Fruit fly (Drosophila melanogaster) whole organism, embryonic: Measurements from ENCODE around the gene dgt1.
A peak's percentile ranks its signal among the peaks of the same experiment; 100 is the strongest.

ENCODE experiments used
- BEAF-32 ChIP-seq: fragments of 200-800 bp; sonication (Bioruptor generic); optimal IDR thresholded peaks from 3 replicates; lab custom pipeline; 2017; ENCODE audit warnings: missing biosample characterization, missing genetic modification characterization, mild to moderate bottlenecking, moderate library complexity, missing genetic modification reagents
- Bgb ChIP-seq: fragments of 200-800 bp; sonication (Bioruptor generic); IDR thresholded peaks from 2 replicates; pipeline ENCODE4 v1.3.6; 2022; ENCODE audit warnings: missing biosample characterization, missing genetic modification characterization; ENCODE audit not compliant: partially characterized antibody
- BtbVII ChIP-seq: fragments of 200-800 bp; sonication (Bioruptor generic); optimal IDR thresholded peaks from 3 replicates; lab custom pipeline; 2017; ENCODE audit warnings: missing biosample characterization, mild to moderate bottlenecking, missing genetic modification characterization
- CG10462 ChIP-seq: fragments of 200-800 bp; sonication (Bioruptor generic); optimal IDR thresholded peaks from 2 replicates; lab custom pipeline; 2016; ENCODE audit warnings: missing biosample characterization, missing genetic modification characterization
- CG10565 ChIP-seq: fragments of 200-800 bp; sonication (Bioruptor generic); optimal IDR thresholded peaks from 3 replicates; lab custom pipeline; 2016; ENCODE audit warnings: missing biosample characterization, mild to moderate bottlenecking, missing genetic modification characterization
- CG10959 ChIP-seq: fragments of 200-800 bp; sonication (Bioruptor generic); IDR thresholded peaks from 2 replicates; pipeline ENCODE4 v1.3.6; 2022; ENCODE audit warnings: missing biosample characterization, missing genetic modification characterization
- CG11085 ChIP-seq: fragments of 200-800 bp; sonication (Bioruptor generic); IDR thresholded peaks from 2 replicates; pipeline ENCODE4 v1.3.6; 2022; ENCODE audit warnings: missing biosample characterization, missing genetic modification characterization
- CG11696 ChIP-seq: fragments of 200-800 bp; sonication (Bioruptor generic); IDR thresholded peaks from 2 replicates; pipeline ENCODE4 v1.3.6; 2022; ENCODE audit warnings: missing biosample characterization, missing genetic modification characterization
- CG12236 ChIP-seq: fragments of 200-800 bp; sonication (Bioruptor generic); optimal IDR thresholded peaks from 2 replicates; lab custom pipeline; 2016; ENCODE audit warnings: missing biosample characterization, missing genetic modification characterization
- CG15011 ChIP-seq: fragments of 200-800 bp; sonication (Bioruptor generic); optimal IDR thresholded peaks from 3 replicates; lab custom pipeline; 2018; ENCODE audit warnings: missing biosample characterization, mild to moderate bottlenecking, missing genetic modification characterization
- CG16815 ChIP-seq: fragments of 200-800 bp; sonication (Bioruptor generic); optimal IDR thresholded peaks from 3 replicates; lab custom pipeline; 2017; ENCODE audit warnings: missing biosample characterization, mild to moderate bottlenecking, missing genetic modification characterization
- CG2120 ChIP-seq: fragments of 200-800 bp; sonication (Bioruptor generic); optimal IDR thresholded peaks from 3 replicates; lab custom pipeline; 2016; ENCODE audit warnings: missing biosample characterization, missing genetic modification characterization
- CG2712 ChIP-seq: fragments of 200-800 bp; optimal IDR thresholded peaks from 3 replicates; lab custom pipeline; 2019; ENCODE audit warnings: missing biosample characterization, mild to moderate bottlenecking, missing genetic modification characterization, moderate library complexity
- CG32532 ChIP-seq: fragments of 200-800 bp; sonication (Bioruptor generic); IDR thresholded peaks from 2 replicates; pipeline ENCODE4 v1.3.6; 2022; ENCODE audit warnings: missing biosample characterization, missing genetic modification characterization
- CG3281 ChIP-seq: fragments of 200-800 bp; sonication (Bioruptor generic); optimal IDR thresholded peaks from 3 replicates; lab custom pipeline; 2017; ENCODE audit warnings: missing biosample characterization, mild to moderate bottlenecking, missing genetic modification characterization
- CG3407 ChIP-seq: fragments of 200-800 bp; sonication (Bioruptor generic); optimal IDR thresholded peaks from 2 replicates; lab custom pipeline; 2018; ENCODE audit warnings: missing biosample characterization, mild to moderate bottlenecking, missing genetic modification characterization
- CG3847 ChIP-seq: fragments of 200-800 bp; sonication (Bioruptor generic); IDR thresholded peaks from 2 replicates; pipeline ENCODE4 v1.3.6; 2022; ENCODE audit warnings: missing biosample characterization, missing genetic modification characterization
- CG4328 ChIP-seq: fragments of 200-800 bp; sonication (Bioruptor generic); optimal IDR thresholded peaks from 3 replicates; lab custom pipeline; 2017; ENCODE audit warnings: missing biosample characterization, missing genetic modification reagents, missing genetic modification characterization
- CG4730 ChIP-seq: fragments of 200-800 bp; sonication (Bioruptor generic); IDR thresholded peaks from 2 replicates; pipeline ENCODE4 v1.3.6; 2022; ENCODE audit warnings: missing biosample characterization, missing genetic modification characterization
- CG7745 ChIP-seq: fragments of 200-800 bp; sonication (Bioruptor generic); optimal IDR thresholded peaks from 2 replicates; lab custom pipeline; 2018; ENCODE audit warnings: missing biosample characterization, mild to moderate bottlenecking, missing genetic modification characterization, moderate library complexity
- CG8089 ChIP-seq: fragments of 200-800 bp; sonication (Bioruptor generic); optimal IDR thresholded peaks from 3 replicates; lab custom pipeline; 2016; ENCODE audit warnings: missing biosample characterization, missing genetic modification characterization
- Camta ChIP-seq: fragments of 200-800 bp; sonication (Bioruptor generic); optimal IDR thresholded peaks from 2 replicates; lab custom pipeline; 2016; ENCODE audit warnings: missing biosample characterization, missing genetic modification characterization
- Chrac-16 ChIP-seq: fragments of 200-800 bp; sonication (Bioruptor generic); optimal IDR thresholded peaks from 3 replicates; lab custom pipeline; 2016; ENCODE audit warnings: missing biosample characterization, missing genetic modification characterization
- Gug ChIP-seq: fragments of 200-800 bp; sonication (Bioruptor generic); IDR thresholded peaks from 4 replicates; pipeline ENCODE4 v1.3.6; 2022; ENCODE audit warnings: missing biosample characterization, missing genetic modification characterization
- NK7.1 ChIP-seq: fragments of 200-800 bp; sonication (Bioruptor generic); optimal IDR thresholded peaks from 3 replicates; lab custom pipeline; 2016; ENCODE audit warnings: missing biosample characterization, missing genetic modification characterization
- Oaz ChIP-seq: fragments of 200-800 bp; sonication (Bioruptor generic); IDR thresholded peaks from 2 replicates; pipeline ENCODE4 v1.3.6; 2022; ENCODE audit warnings: missing biosample characterization, missing genetic modification characterization
- Oli ChIP-seq: fragments of 200-800 bp; sonication (Bioruptor generic); optimal IDR thresholded peaks from 2 replicates; lab custom pipeline; 2018; ENCODE audit warnings: missing biosample characterization, mild to moderate bottlenecking, missing genetic modification characterization, moderate library complexity
- Pdp1 ChIP-seq, 2 experiments: fragments of 200-800 bp; sonication (Bioruptor generic); optimal IDR thresholded peaks; 3 replicates each; lab custom pipeline; 2016; ENCODE audit warnings: missing biosample characterization in 2 of 2, missing genetic modification characterization in 2 of 2, mild to moderate bottlenecking in 1 of 2, moderate library complexity in 1 of 2
- Poxn ChIP-seq: fragments of 200-800 bp; sonication (Bioruptor generic); IDR thresholded peaks from 2 replicates; pipeline ENCODE4 v1.3.6; 2022; ENCODE audit warnings: missing biosample characterization, missing genetic modification characterization
- Sry-δ ChIP-seq: fragments of 200-800 bp; sonication (Bioruptor generic); optimal IDR thresholded peaks from 2 replicates; lab custom pipeline; 2016; ENCODE audit warnings: missing biosample characterization, missing genetic modification characterization
- ac ChIP-seq: fragments of 200-800 bp; sonication (Bioruptor generic); optimal IDR thresholded peaks from 3 replicates; lab custom pipeline; 2017; ENCODE audit warnings: missing biosample characterization, mild to moderate bottlenecking, missing genetic modification characterization
- ara ChIP-seq: fragments of 200-800 bp; sonication (Bioruptor generic); IDR thresholded peaks from 2 replicates; pipeline ENCODE4 v1.3.6; 2022; ENCODE audit warnings: missing biosample characterization, missing genetic modification characterization
- bigmax ChIP-seq: fragments of 200-800 bp; sonication (Bioruptor generic); optimal IDR thresholded peaks from 2 replicates; lab custom pipeline; 2018; ENCODE audit warnings: missing biosample characterization, mild to moderate bottlenecking, missing genetic modification characterization
- crol ChIP-seq: fragments of 200-800 bp; sonication (Bioruptor generic); IDR thresholded peaks from 2 replicates; pipeline ENCODE4 v1.3.6; 2022; ENCODE audit warnings: missing biosample characterization, missing genetic modification characterization
- dmrt11E ChIP-seq: fragments of 200-800 bp; sonication (Bioruptor generic); optimal IDR thresholded peaks from 3 replicates; lab custom pipeline; 2018; ENCODE audit warnings: missing biosample characterization, mild to moderate bottlenecking, missing genetic modification characterization, moderate library complexity
- esg ChIP-seq: fragments of 200-800 bp; sonication (Bioruptor generic); conservative IDR thresholded peaks from 2 replicates; pipeline ENCODE4 v1.3.6; 2022; ENCODE audit warnings: missing biosample characterization, missing genetic modification characterization
- ewg ChIP-seq: fragments of 200-800 bp; sonication (Bioruptor generic); optimal IDR thresholded peaks from 3 replicates; lab custom pipeline; 2017; ENCODE audit warnings: mild to moderate bottlenecking, missing biosample characterization, missing genetic modification reagents, missing genetic modification characterization
- ftz-f1 ChIP-seq: fragments of 200-800 bp; sonication (Bioruptor generic); optimal IDR thresholded peaks from 2 replicates; lab custom pipeline; 2016; ENCODE audit warnings: missing biosample characterization, missing genetic modification characterization
- grn ChIP-seq: fragments of 200-800 bp; sonication (Bioruptor generic); optimal IDR thresholded peaks from 3 replicates; lab custom pipeline; 2017; ENCODE audit warnings: missing biosample characterization, missing genetic modification characterization
- gt ChIP-seq: fragments of 200-800 bp; sonication (Bioruptor generic); IDR thresholded peaks from 2 replicates; pipeline ENCODE4 v1.3.6; 2022; ENCODE audit warnings: missing biosample characterization, missing genetic modification characterization
- hbn ChIP-seq: fragments of 200-800 bp; sonication (Bioruptor generic); IDR thresholded peaks from 2 replicates; pipeline ENCODE4 v1.3.6; 2022; ENCODE audit warnings: missing biosample characterization, missing genetic modification characterization; ENCODE audit not compliant: partially characterized antibody
- her ChIP-seq: fragments of 200-800 bp; sonication (Bioruptor generic); optimal IDR thresholded peaks from 2 replicates; lab custom pipeline; 2016; ENCODE audit warnings: missing biosample characterization, missing genetic modification characterization
- insv ChIP-seq, 2 experiments: fragments of 200-800 bp; sonication (Bioruptor generic); optimal IDR thresholded peaks; 3 replicates each; lab custom pipeline; 2016 to 2018; ENCODE audit warnings: missing biosample characterization in 2 of 2, missing genetic modification characterization in 2 of 2
- knrl ChIP-seq: fragments of 200-800 bp; sonication (Bioruptor generic); IDR thresholded peaks from 3 replicates; pipeline ENCODE4 v1.3.6; 2022; ENCODE audit warnings: missing biosample characterization, missing genetic modification characterization; ENCODE audit not compliant: partially characterized antibody
- nerfin-1 ChIP-seq: fragments of 200-800 bp; sonication (Bioruptor generic); optimal IDR thresholded peaks from 3 replicates; lab custom pipeline; 2019; ENCODE audit warnings: missing biosample characterization, mild to moderate bottlenecking, missing genetic modification characterization, moderate library complexity
- onecut ChIP-seq: fragments of 200-800 bp; sonication (Bioruptor generic); IDR thresholded peaks from 2 replicates; pipeline ENCODE4 v1.3.6; 2022; ENCODE audit warnings: missing biosample characterization, missing genetic modification characterization
- ssp ChIP-seq: fragments of 200-800 bp; sonication (Bioruptor generic); IDR thresholded peaks from 2 replicates; pipeline ENCODE4 v1.3.6; 2022; ENCODE audit warnings: missing biosample characterization, missing genetic modification characterization
- tin ChIP-seq: fragments of 200-800 bp; sonication (Bioruptor generic); optimal IDR thresholded peaks from 3 replicates; lab custom pipeline; 2016; ENCODE audit warnings: missing biosample characterization, missing genetic modification characterization
- unc-4 ChIP-seq: fragments of 200-800 bp; sonication (Bioruptor generic); IDR thresholded peaks from 2 replicates; pipeline ENCODE4 v1.3.6; 2022; ENCODE audit warnings: missing biosample characterization, missing genetic modification characterization; ENCODE audit not compliant: partially characterized antibody
- zf30C ChIP-seq: fragments of 200-800 bp; sonication (Bioruptor generic); optimal IDR thresholded peaks from 3 replicates; lab custom pipeline; 2018; ENCODE audit warnings: missing biosample characterization, mild to moderate bottlenecking, missing genetic modification characterization

Gene dgt1

dm6 chr3R:29868676-29869349 is 11.5 kb upstream of the dgt1 start, which contains the start of gene Zip99C (continued):
- TF ChIP-seq esg (GFP tag; lab: Robert Waterston, UW): no peak
- TF ChIP-seq Pdp1 (GFP tag; optimal IDR thresholded peaks at IDR 0.05; lab: Kevin White, UChicago): no peak
- TF ChIP-seq CG7745 (tag; lab: Kevin White, UChicago): no peak
- TF ChIP-seq nerfin-1: no peak
- peak in 1 of 2 experiments; percentile 28 for TF ChIP-seq insv (GFP tag; optimal IDR thresholded peaks at IDR 0.05; lab: Kevin White, UChicago)
- no peak for TF ChIP-seq bigmax (GFP tag; lab: Kevin White, UChicago)
- TF ChIP-seq CG2712 (tag; lab: Kevin White, UChicago): peak; percentile 58
- no peak for TF ChIP-seq ewg (GFP tag; lab: Kevin White, UChicago)
- TF ChIP-seq Camta (GFP tag; lab: Kevin White, UChicago): no peak
- TF ChIP-seq BtbVII (GFP tag; lab: Kevin White, UChicago): no peak
- TF ChIP-seq NK7.1 (GFP tag; lab: Kevin White, UChicago): no peak
- TF ChIP-seq Chrac-16 (GFP tag; lab: Kevin White, UChicago): peak; percentile 26
- TF ChIP-seq CG15011: no peak
- TF ChIP-seq CG16815 (GFP tag; lab: Kevin White, UChicago): peak; percentile 10
- TF ChIP-seq Poxn (GFP tag; lab: Robert Waterston, UW): no peak
- TF ChIP-seq CG10565: no peak
- TF ChIP-seq onecut (GFP tag; lab: Robert Waterston, UW): peak; percentile 51
- TF ChIP-seq crol (GFP tag; lab: Robert Waterston, UW): no peak
- no peak for TF ChIP-seq CG10959 (GFP tag; lab: Robert Waterston, UW)
- peak; percentile 94 for TF ChIP-seq BEAF-32
- TF ChIP-seq CG3407 (GFP tag; lab: Kevin White, UChicago): no peak
- no peak for TF ChIP-seq CG32532 (GFP tag; lab: Robert Waterston, UW)
- no peak for TF ChIP-seq CG11085 (GFP tag; lab: Robert Waterston, UW)
- TF ChIP-seq ftz-f1 (GFP tag; lab: Kevin White, UChicago): no peak
- TF ChIP-seq CG3847 (GFP tag; lab: Robert Waterston, UW): peak; percentile 37; the same call in 1 of the 2 replicates
- peak; percentile 82 for TF ChIP-seq unc-4 (GFP tag; lab: Robert Waterston, UW)
- TF ChIP-seq ac (GFP tag; lab: Kevin White, UChicago): no peak
- TF ChIP-seq CG11696 (GFP tag; lab: Robert Waterston, UW): no peak
- no peak for TF ChIP-seq CG12236 (GFP tag; lab: Kevin White, UChicago)
- no peak for TF ChIP-seq Oaz (GFP tag; lab: Robert Waterston, UW)
- TF ChIP-seq ssp (GFP tag; lab: Robert Waterston, UW): no peak
- TF ChIP-seq ara (GFP tag; lab: Robert Waterston, UW): no peak
- TF ChIP-seq Gug (GFP tag; lab: Robert Waterston, UW): peak; percentile 75
- no peak for TF ChIP-seq CG8089 (GFP tag; lab: Kevin White, UChicago)
- peak; percentile 87 for TF ChIP-seq Bgb (GFP tag; lab: Robert Waterston, UW)
- no peak for TF ChIP-seq CG10462 (GFP tag; lab: Kevin White, UChicago)
- TF ChIP-seq tin (GFP tag; lab: Kevin White, UChicago): peak; percentile 41
- peak; percentile 2 for TF ChIP-seq CG4328
- no peak for TF ChIP-seq grn (GFP tag; lab: Kevin White, UChicago)
- TF ChIP-seq Oli: no peak
- TF ChIP-seq zf30C: no peak
- TF ChIP-seq gt (GFP tag; lab: Robert Waterston, UW): no peak
- peak; percentile 12 for TF ChIP-seq dmrt11E (tag; lab: Kevin White, UChicago)
- peak; percentile 91 for TF ChIP-seq hbn (GFP tag; lab: Robert Waterston, UW)
- TF ChIP-seq CG3281 (GFP tag; lab: Kevin White, UChicago): peak; percentile 18
- TF ChIP-seq CG4730 (GFP tag; lab: Robert Waterston, UW): no peak
- peak; percentile 66 for TF ChIP-seq CG2120 (GFP tag; lab: Kevin White, UChicago)
- peak; percentile 93 for TF ChIP-seq Sry-δ (GFP tag; lab: Kevin White, UChicago)
- TF ChIP-seq her (GFP tag; lab: Kevin White, UChicago): no peak
- peak; percentile 94 for TF ChIP-seq knrl
